Fruit fly (Drosophila melanogaster): ENCODE measurements around the gene Hibch.

The Hibch gene

dm6 chr3R:15379071-15379470 is 22.0 kb downstream of the Hibch start (continued):
- TF ChIP-seq CG9609 (GFP tag; optimal IDR thresholded peaks at IDR 0.05) (no peak), CG1647 (GFP tag; optimal IDR thresholded peaks at IDR 0.05) (no peak), CG9727 (GFP tag; optimal IDR thresholded peaks at IDR 0.05) (no peak), CG34422 (GFP tag; IDR thresholded peaks at IDR 0.05) (no peak), cas (GFP tag; IDR thresholded peaks at IDR 0.05) (0 out of 2 replicates have a peak, but pooled peaks have one; percentile 25), CG10321 (GFP tag; IDR thresholded peaks at IDR 0.05) (peak; percentile 91), CG15696 (tag; optimal IDR thresholded peaks at IDR 0.05) (no peak), zf30C (GFP tag; optimal IDR thresholded peaks at IDR 0.05) (no peak), mld (GFP tag; IDR thresholded peaks at IDR 0.05; ENCODE audit: partially characterized antibody) (no peak), bigmax (GFP tag; optimal IDR thresholded peaks at IDR 0.05) (no peak), H15 (GFP tag; IDR thresholded peaks at IDR 0.05) (no peak), Dip3 (GFP tag; optimal IDR thresholded peaks at IDR 0.05) (no peak), ewg (GFP tag; optimal IDR thresholded peaks at IDR 0.05) (peak; percentile 93), corto (GFP tag; optimal IDR thresholded peaks at IDR 0.05) (no peak), CG4360 (GFP tag; IDR thresholded peaks at IDR 0.05) (peak; percentile 75), CG13775 (GFP tag; optimal IDR thresholded peaks at IDR 0.05) (no peak), toy (GFP tag; IDR thresholded peaks at IDR 0.05) (no peak), CG14441 (GFP tag; IDR thresholded peaks at IDR 0.05) (no peak), CG9932 (GFP tag; IDR thresholded peaks at IDR 0.05) (no peak), ash1 (GFP tag; optimal IDR thresholded peaks at IDR 0.05) (no peak), wek (GFP tag; optimal IDR thresholded peaks at IDR 0.05) (no peak), CG11085 (GFP tag; IDR thresholded peaks at IDR 0.05) (no peak), Sox100B (GFP tag; optimal IDR thresholded peaks at IDR 0.05) (no peak), CG7372 (GFP tag; IDR thresholded peaks at IDR 0.05) (no peak), Aef1 (GFP tag; IDR thresholded peaks at IDR 0.05) (no peak), Sry-β (GFP tag; optimal IDR thresholded peaks at IDR 0.05) (no peak), Nf-YA (GFP tag; IDR thresholded peaks at IDR 0.05) (no peak), stwl (tag; optimal IDR thresholded peaks at IDR 0.05) (peak; percentile 48), Dfd (GFP tag; optimal IDR thresholded peaks at IDR 0.05) (no peak), CG10543 (GFP tag; optimal IDR thresholded peaks at IDR 0.05) (no peak), nerfin-1 (tag; optimal IDR thresholded peaks at IDR 0.05) (peak; percentile 51), Antp (GFP tag; optimal IDR thresholded peaks at IDR 0.05) (no peak), peb (GFP tag; IDR thresholded peaks at IDR 0.05) (no peak), CG33557 (GFP tag; optimal IDR thresholded peaks at IDR 0.05) (no peak), CG13296 (GFP tag; optimal IDR thresholded peaks at IDR 0.05) (no peak), Med (GFP tag) (peak; percentile 52), CG32772 (GFP tag; IDR thresholded peaks at IDR 0.05) (no peak), CG12659 (GFP tag; optimal IDR thresholded peaks at IDR 0.05) (no peak), CG2116 (GFP tag; optimal IDR thresholded peaks at IDR 0.05) (no peak), prd (optimal IDR thresholded peaks at IDR 0.05) (no peak), prd (GFP tag; IDR thresholded peaks at IDR 0.05) (no peak), CG5180 (GFP tag; optimal IDR thresholded peaks at IDR 0.05) (peak; percentile 17), onecut (GFP tag; IDR thresholded peaks at IDR 0.05) (peak; percentile 58), CG4820 (GFP tag; optimal IDR thresholded peaks at IDR 0.05) (no peak), ttk (GFP tag; IDR thresholded peaks at IDR 0.05) (no peak), CG17385 (GFP tag; optimal IDR thresholded peaks at IDR 0.05) (no peak), dan (GFP tag; IDR thresholded peaks at IDR 0.05) (no peak), bbx (GFP tag; IDR thresholded peaks at IDR 0.05; ENCODE audit: partially characterized antibody) (no peak), Gug (GFP tag; IDR thresholded peaks at IDR 0.05) (no peak), CG2875 (GFP tag; optimal IDR thresholded peaks at IDR 0.05) (no peak), CG4328 (GFP tag; optimal IDR thresholded peaks at IDR 0.05) (no peak), B-H1 (GFP tag; IDR thresholded peaks at IDR 0.05) (no peak), yki (optimal IDR thresholded peaks at IDR 0.05) (no peak)
